Fruit fly (Drosophila melanogaster) S2 (cell line): ENCODE results near the gene wkd.

ENCODE experiments used
- CG8478 ChIP-seq: fragments of >200 bp; optimal IDR thresholded peaks from 2 replicates; lab custom pipeline; 2018
- CTCF ChIP-seq, 2 experiments: fragments of >200 bp; optimal IDR thresholded peaks; 2 replicates each; lab custom pipeline; 2018

DNA sequence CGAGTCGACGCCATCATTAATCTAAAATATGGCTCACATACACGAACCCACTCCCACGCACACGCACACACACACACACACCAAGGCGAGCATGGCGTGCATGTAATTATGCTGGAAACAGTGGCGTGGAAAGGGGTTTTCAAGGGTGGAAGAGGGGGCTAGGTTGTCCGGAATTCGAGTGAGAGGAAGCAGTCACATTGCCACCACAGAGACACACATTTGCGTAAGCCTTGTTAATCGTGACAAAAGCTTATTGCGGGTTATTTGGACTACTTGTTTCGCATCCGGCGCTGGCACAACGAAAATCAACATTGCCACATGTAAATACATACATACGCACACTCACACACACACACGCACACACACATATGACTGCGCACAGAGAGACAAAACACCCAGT, 26.4 kb upstream of the wkd start:
- TF ChIP-seq CTCF (optimal IDR thresholded peaks at IDR 0.05; lab: Kevin White, UChicago) (no peak), CG8478 (lab: Kevin White, UChicago) (no peak)
